Fruit fly (Drosophila melanogaster) whole organism, pupa: ENCODE measurements around the gene CG34435.
A peak's percentile ranks its signal among the peaks of the same experiment; 100 is the strongest.

Experiments used
- CG12605 ChIP-seq: fragments of 200-800 bp; sonication (Bioruptor generic); IDR thresholded peaks from 2 replicates; pipeline ENCODE4 v1.3.6; 2022; ENCODE audit warnings: missing biosample characterization, missing genetic modification characterization
- CG13204 ChIP-seq: fragments of 200-800 bp; sonication (Bioruptor generic); optimal IDR thresholded peaks from 2 replicates; lab custom pipeline; 2018; ENCODE audit warnings: missing biosample characterization, mild to moderate bottlenecking, missing genetic modification characterization, moderate library complexity
- CG15710 ChIP-seq: fragments of 200-800 bp; sonication (Bioruptor generic); optimal IDR thresholded peaks from 2 replicates; lab custom pipeline; 2018; ENCODE audit warnings: missing biosample characterization, mild to moderate bottlenecking, missing genetic modification characterization, moderate library complexity
- CG17806 ChIP-seq: fragments of 200-800 bp; sonication (Bioruptor generic); optimal IDR thresholded peaks from 2 replicates; lab custom pipeline; 2018; ENCODE audit warnings: missing biosample characterization, mild to moderate bottlenecking, missing genetic modification characterization, moderate library complexity
- CG32121 ChIP-seq: fragments of 200-800 bp; sonication (Bioruptor generic); IDR thresholded peaks from 2 replicates; pipeline ENCODE4 v1.3.6; 2022; ENCODE audit warnings: missing biosample characterization, missing genetic modification characterization
- CG34367 ChIP-seq: fragments of 200-800 bp; sonication (Bioruptor generic); optimal IDR thresholded peaks from 2 replicates; lab custom pipeline; 2018; ENCODE audit warnings: missing biosample characterization, mild to moderate bottlenecking, missing genetic modification characterization
- CG8159 ChIP-seq: fragments of 200-800 bp; sonication (Bioruptor generic); optimal IDR thresholded peaks from 3 replicates; lab custom pipeline; 2018; ENCODE audit warnings: missing biosample characterization, mild to moderate bottlenecking, missing genetic modification characterization, moderate library complexity
- CG8301 ChIP-seq: fragments of 200-800 bp; sonication (Bioruptor generic); optimal IDR thresholded peaks from 2 replicates; lab custom pipeline; 2018; ENCODE audit warnings: missing biosample characterization, mild to moderate bottlenecking, missing genetic modification characterization
- D1 ChIP-seq: fragments of 200-800 bp; sonication (Bioruptor generic); optimal IDR thresholded peaks from 2 replicates; lab custom pipeline; 2018; ENCODE audit warnings: missing biosample characterization, mild to moderate bottlenecking, missing genetic modification characterization, moderate library complexity
- Ets98B ChIP-seq: fragments of 200-800 bp; sonication (Bioruptor generic); IDR thresholded peaks from 2 replicates; pipeline ENCODE4 v1.3.6; 2022; ENCODE audit warnings: missing biosample characterization, missing genetic modification characterization
- Pif1B ChIP-seq: fragments of 200-800 bp; sonication (Bioruptor generic); optimal IDR thresholded peaks from 3 replicates; lab custom pipeline; 2016; ENCODE audit warnings: missing biosample characterization, missing genetic modification characterization
- fd96Ca ChIP-seq: fragments of 200-800 bp; sonication (Bioruptor generic); IDR thresholded peaks from 3 replicates; pipeline ENCODE4 v1.3.6; 2022; ENCODE audit warnings: missing biosample characterization, missing genetic modification characterization
- gl ChIP-seq: fragments of 200-800 bp; sonication (Bioruptor generic); optimal IDR thresholded peaks from 2 replicates; lab custom pipeline; 2018; ENCODE audit warnings: missing biosample characterization, mild to moderate bottlenecking, missing genetic modification characterization

DNA sequence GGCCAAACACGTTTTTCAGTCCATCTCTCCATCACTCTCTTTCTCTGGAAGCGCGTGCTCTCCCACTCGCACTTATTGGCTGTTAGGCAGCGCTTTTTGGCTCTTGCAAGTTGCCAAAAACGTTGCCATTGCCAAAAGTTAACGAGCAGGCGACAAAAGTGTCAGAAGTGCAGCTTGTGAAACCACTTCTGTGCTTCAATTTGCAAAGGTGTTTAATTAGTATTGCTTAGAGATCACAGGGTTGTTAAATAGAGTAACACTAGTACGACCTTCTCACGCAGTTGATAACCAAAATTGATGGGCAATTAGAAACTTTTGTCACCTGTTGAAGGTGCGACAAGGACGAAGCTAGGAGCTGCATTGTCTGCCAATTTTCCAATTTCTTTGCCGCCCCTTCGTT, 5.8 kb downstream of the CG34435 start:
- TF ChIP-seq CG8159 (tag; lab: Kevin White, UChicago) (no peak), fd96Ca (GFP tag; lab: Robert Waterston, UW) (peak; percentile 68; the same call in 2 of the 3 replicates), CG15710 (no peak), CG12605 (GFP tag; lab: Robert Waterston, UW) (0 out of 2 replicates have a peak, but pooled peaks have one; percentile 32), Pif1B (GFP tag; lab: Kevin White, UChicago) (no peak), CG8301 (tag; lab: Kevin White, UChicago) (no peak), CG34367 (tag; lab: Kevin White, UChicago) (no peak), CG13204 (GFP tag; lab: Kevin White, UChicago) (no peak), D1 (tag; lab: Kevin White, UChicago) (no peak), Ets98B (GFP tag; lab: Robert Waterston, UW) (peak; percentile 57; the same call in 1 of the 2 replicates), CG32121 (GFP tag; lab: Robert Waterston, UW) (peak; percentile 58; the same call in 1 of the 2 replicates), gl (no peak), CG17806 (tag; lab: Kevin White, UChicago) (no peak)
